Fruit fly (Drosophila melanogaster) whole organism, embryonic: ENCODE data around the gene Atg13.

Source experiments
- C15 ChIP-seq: fragments of 200-800 bp; sonication (Bioruptor generic); IDR thresholded peaks from 3 replicates; pipeline ENCODE4 v1.3.6; 2022; ENCODE audit warnings: missing biosample characterization, missing genetic modification characterization
- CG10654 ChIP-seq: fragments of 200-800 bp; sonication (Bioruptor generic); optimal IDR thresholded peaks from 2 replicates; lab custom pipeline; 2016; ENCODE audit warnings: missing biosample characterization, missing genetic modification characterization
- CG12219 ChIP-seq: fragments of 200-800 bp; sonication (Bioruptor generic); optimal IDR thresholded peaks from 3 replicates; lab custom pipeline; 2018; ENCODE audit warnings: missing biosample characterization, mild to moderate bottlenecking, missing genetic modification characterization
- CG13894 ChIP-seq: fragments of 200-800 bp; sonication (Bioruptor generic); optimal IDR thresholded peaks from 3 replicates; lab custom pipeline; 2018; ENCODE audit warnings: missing biosample characterization, mild to moderate bottlenecking, missing genetic modification characterization, moderate library complexity
- CG1602 ChIP-seq: fragments of 200-800 bp; sonication (Bioruptor generic); optimal IDR thresholded peaks from 3 replicates; lab custom pipeline; 2016; ENCODE audit warnings: missing biosample characterization, missing genetic modification characterization
- CG17612 ChIP-seq: fragments of 200-800 bp; sonication (Bioruptor generic); IDR thresholded peaks from 2 replicates; pipeline ENCODE4 v1.3.6; 2022; ENCODE audit warnings: missing biosample characterization, missing genetic modification characterization
- CG18011 ChIP-seq: fragments of 200-800 bp; sonication (Bioruptor generic); optimal IDR thresholded peaks from 2 replicates; lab custom pipeline; 2017; ENCODE audit warnings: missing biosample characterization, missing genetic modification characterization, mild to moderate bottlenecking, moderate library complexity, missing genotype
- CG33557 ChIP-seq: fragments of 200-800 bp; sonication (Bioruptor generic); optimal IDR thresholded peaks from 2 replicates; lab custom pipeline; 2019; ENCODE audit warnings: missing biosample characterization, mild to moderate bottlenecking, missing genetic modification characterization, moderate library complexity
- CG34224 ChIP-seq: fragments of 200-800 bp; sonication (Bioruptor generic); IDR thresholded peaks from 3 replicates; pipeline ENCODE4 v1.3.6; 2022; ENCODE audit warnings: missing biosample characterization, missing genetic modification characterization; ENCODE audit not compliant: partially characterized antibody
- CG34376 ChIP-seq: fragments of 200-800 bp; sonication (Bioruptor generic); optimal IDR thresholded peaks from 2 replicates; lab custom pipeline; 2018; ENCODE audit warnings: missing biosample characterization, mild to moderate bottlenecking, missing genetic modification characterization
- CG43689 ChIP-seq: fragments of 200-800 bp; sonication (Bioruptor generic); IDR thresholded peaks from 2 replicates; pipeline ENCODE4 v1.3.6; 2022; ENCODE audit warnings: missing biosample characterization, missing genetic modification characterization
- CG4730 ChIP-seq: fragments of 200-800 bp; sonication (Bioruptor generic); IDR thresholded peaks from 2 replicates; pipeline ENCODE4 v1.3.6; 2022; ENCODE audit warnings: missing biosample characterization, missing genetic modification characterization
- CG6175 ChIP-seq: fragments of 200-800 bp; sonication (Bioruptor generic); IDR thresholded peaks from 3 replicates; pipeline ENCODE4 v1.3.6; 2022; ENCODE audit warnings: missing biosample characterization, missing genetic modification characterization
- CG6254 ChIP-seq: fragments of 200-800 bp; sonication (Bioruptor generic); optimal IDR thresholded peaks from 3 replicates; lab custom pipeline; 2017; ENCODE audit warnings: mild to moderate bottlenecking, missing biosample characterization, missing genetic modification reagents, missing genetic modification characterization
- CG7372 ChIP-seq: fragments of 200-800 bp; sonication (Bioruptor generic); IDR thresholded peaks from 2 replicates; pipeline ENCODE4 v1.3.6; 2022; ENCODE audit warnings: missing biosample characterization, missing genetic modification characterization
- CG7987 ChIP-seq: fragments of 200-800 bp; sonication (Bioruptor generic); optimal IDR thresholded peaks from 2 replicates; lab custom pipeline; 2018; ENCODE audit warnings: missing biosample characterization, mild to moderate bottlenecking, missing genetic modification characterization, moderate library complexity
- CG8290 ChIP-seq, 3 experiments: fragments of 200-800 bp; sonication (Bioruptor generic); optimal IDR thresholded peaks; 2 replicates each; lab custom pipeline; 2016 to 2019; ENCODE audit warnings: missing biosample characterization in 3 of 3, missing genetic modification characterization in 3 of 3, mild to moderate bottlenecking in 2 of 3, moderate library complexity in 1 of 3
- CG8388 ChIP-seq: fragments of 200-800 bp; sonication (Bioruptor generic); optimal IDR thresholded peaks from 2 replicates; lab custom pipeline; 2019; ENCODE audit warnings: missing biosample characterization, mild to moderate bottlenecking, missing genetic modification characterization, moderate library complexity
- CG8478 ChIP-seq: fragments of >200 bp; optimal IDR thresholded peaks from 2 replicates; lab custom pipeline; 2018
- CG8924 ChIP-seq: fragments of 200-800 bp; optimal IDR thresholded peaks from 3 replicates; lab custom pipeline; 2019; ENCODE audit warnings: missing biosample characterization, mild to moderate bottlenecking, missing genetic modification characterization, moderate library complexity
- CoRest ChIP-seq: fragments of 200-800 bp; sonication (Bioruptor generic); optimal IDR thresholded peaks from 3 replicates; lab custom pipeline; 2018; ENCODE audit warnings: missing biosample characterization, mild to moderate bottlenecking, missing genetic modification characterization, moderate library complexity
- Dref ChIP-seq: fragments of 200-800 bp; sonication (Bioruptor generic); IDR thresholded peaks from 2 replicates; pipeline ENCODE4 v1.3.6; 2022; ENCODE audit warnings: missing biosample characterization, missing genetic modification characterization
- E2f2 ChIP-seq: fragments of 200-800 bp; sonication (Bioruptor generic); IDR thresholded peaks from 2 replicates; pipeline ENCODE4 v1.3.6; 2022; ENCODE audit warnings: missing biosample characterization, missing genetic modification characterization
- Ets97D ChIP-seq: fragments of 200-800 bp; sonication (Bioruptor generic); optimal IDR thresholded peaks from 3 replicates; lab custom pipeline; 2016; ENCODE audit warnings: missing biosample characterization, missing genetic modification characterization
- H15 ChIP-seq: fragments of 200-800 bp; sonication (Bioruptor generic); IDR thresholded peaks from 3 replicates; pipeline ENCODE4 v1.3.6; 2022; ENCODE audit warnings: missing biosample characterization, missing genetic modification characterization
- HmgZ ChIP-seq: fragments of 200-800 bp; sonication (Bioruptor generic); optimal IDR thresholded peaks from 2 replicates; lab custom pipeline; 2018; ENCODE audit warnings: missing biosample characterization, mild to moderate bottlenecking, missing genetic modification characterization
- Hr78 ChIP-seq, 2 experiments: fragments of 200-800 bp in 1 of 2; fragments of >200 bp in 1 of 2; sonication (Bioruptor generic) in 1 of 2; optimal IDR thresholded peaks; 2 replicates each; lab custom pipeline; 2017 to 2019; ENCODE audit warnings: missing biosample characterization in 2 of 2, missing genetic modification characterization in 2 of 2, mild to moderate bottlenecking in 1 of 2, moderate library complexity in 1 of 2
- NC2β ChIP-seq: fragments of 200-800 bp; sonication (Bioruptor generic); optimal IDR thresholded peaks from 2 replicates; lab custom pipeline; 2016; ENCODE audit warnings: missing biosample characterization, missing genetic modification characterization
- NFAT ChIP-seq: fragments of 200-800 bp; sonication (Bioruptor generic); IDR thresholded peaks from 2 replicates; pipeline ENCODE4 v1.3.6; 2022; ENCODE audit warnings: missing biosample characterization, missing genetic modification characterization
- Six4 ChIP-seq: fragments of 200-800 bp; sonication (Bioruptor generic); optimal IDR thresholded peaks from 2 replicates; lab custom pipeline; 2016; ENCODE audit warnings: missing biosample characterization, missing genetic modification characterization
- Trl ChIP-seq, 3 experiments: fragments of >200 bp in 2 of 3; fragments of 200-800 bp in 1 of 3; sonication (Bioruptor generic) in 1 of 3; optimal IDR thresholded peaks; 2 replicates in 1 of 3; 3 replicates in 2 of 3; lab custom pipeline; 2016 to 2017; ENCODE audit warnings: missing biosample characterization in 1 of 3, missing genetic modification characterization in 1 of 3
- Usf ChIP-seq: fragments of 200-800 bp; sonication (Bioruptor generic); optimal IDR thresholded peaks from 2 replicates; lab custom pipeline; 2017; ENCODE audit warnings: missing genotype, missing biosample characterization, missing genetic modification characterization
- Vsx1 ChIP-seq: fragments of 200-800 bp; sonication (Bioruptor generic); optimal IDR thresholded peaks from 2 replicates; lab custom pipeline; 2017; ENCODE audit warnings: missing biosample characterization, mild to moderate bottlenecking, missing genetic modification characterization, missing genetic modification reagents
- ash1 ChIP-seq: fragments of 200-800 bp; sonication (Bioruptor generic); optimal IDR thresholded peaks from 2 replicates; lab custom pipeline; 2018; ENCODE audit warnings: missing biosample characterization, mild to moderate bottlenecking, missing genetic modification characterization
- bab2 ChIP-seq: fragments of 200-800 bp; sonication (Bioruptor generic); optimal IDR thresholded peaks from 2 replicates; lab custom pipeline; 2016; ENCODE audit warnings: missing biosample characterization, missing genetic modification characterization
- bowl ChIP-seq: fragments of 200-800 bp; sonication (Bioruptor generic); IDR thresholded peaks from 2 replicates; pipeline ENCODE4 v1.3.6; 2022; ENCODE audit warnings: missing biosample characterization, missing genetic modification characterization
- btn ChIP-seq: fragments of 200-800 bp; sonication (Bioruptor generic); optimal IDR thresholded peaks from 2 replicates; lab custom pipeline; 2016; ENCODE audit warnings: missing biosample characterization, missing genetic modification characterization
- chinmo ChIP-seq: fragments of 200-800 bp; sonication (Bioruptor generic); IDR thresholded peaks from 4 replicates; pipeline ENCODE4 v1.3.6; 2022; ENCODE audit warnings: missing biosample characterization, missing genetic modification characterization; ENCODE audit not compliant: partially characterized antibody
- ci ChIP-seq: fragments of 200-800 bp; sonication (Bioruptor generic); IDR thresholded peaks from 3 replicates; pipeline ENCODE4 v1.3.6; 2022; ENCODE audit warnings: missing biosample characterization, missing genetic modification characterization
- corto ChIP-seq: fragments of 200-800 bp; sonication (Bioruptor generic); optimal IDR thresholded peaks from 2 replicates; lab custom pipeline; 2016; ENCODE audit warnings: missing biosample characterization, mild to moderate bottlenecking, missing genetic modification characterization, moderate library complexity
- dmrt99B ChIP-seq: fragments of 200-800 bp; sonication (Bioruptor generic); optimal IDR thresholded peaks from 2 replicates; lab custom pipeline; 2018; ENCODE audit warnings: missing biosample characterization, mild to moderate bottlenecking, missing genetic modification characterization, moderate library complexity
- fd64A ChIP-seq: fragments of 200-800 bp; sonication (Bioruptor generic); optimal IDR thresholded peaks from 3 replicates; lab custom pipeline; 2018; ENCODE audit warnings: missing biosample characterization, mild to moderate bottlenecking, missing genetic modification characterization
- fd96Cb ChIP-seq: fragments of 200-800 bp; sonication (Bioruptor generic); optimal IDR thresholded peaks from 2 replicates; lab custom pipeline; 2018; ENCODE audit warnings: missing biosample characterization, mild to moderate bottlenecking, missing genetic modification characterization, moderate library complexity
- lola ChIP-seq, 3 experiments: fragments of >200 bp in 2 of 3; fragments of 200-800 bp in 1 of 3; sonication (Bioruptor generic) in 1 of 3; optimal IDR thresholded peaks; 2 replicates each; lab custom pipeline; 2017 to 2019; ENCODE audit warnings: missing biosample characterization in 3 of 3, missing genetic modification characterization in 3 of 3, mild to moderate bottlenecking in 1 of 3, moderate library complexity in 1 of 3
- maf-S ChIP-seq: fragments of 200-800 bp; sonication (Bioruptor generic); optimal IDR thresholded peaks from 2 replicates; lab custom pipeline; 2016; ENCODE audit warnings: missing biosample characterization, missing genetic modification characterization
- org-1 ChIP-seq: fragments of 200-800 bp; sonication (Bioruptor generic); optimal IDR thresholded peaks from 2 replicates; lab custom pipeline; 2017; ENCODE audit warnings: missing biosample characterization, missing genetic modification characterization
- stwl ChIP-seq: fragments of 200-800 bp; sonication (Bioruptor generic); optimal IDR thresholded peaks from 3 replicates; lab custom pipeline; 2018; ENCODE audit warnings: missing biosample characterization, mild to moderate bottlenecking, missing genetic modification characterization, moderate library complexity
- tll ChIP-seq, 2 experiments: fragments of 200-800 bp in 1 of 2; fragments of >200 bp in 1 of 2; sonication (Bioruptor generic) in 1 of 2; optimal IDR thresholded peaks; 2 replicates each; lab custom pipeline; 2017 to 2019; ENCODE audit warnings: missing biosample characterization in 2 of 2, missing genetic modification characterization in 2 of 2, mild to moderate bottlenecking in 1 of 2, moderate library complexity in 1 of 2
- wor ChIP-seq: fragments of 200-800 bp; sonication (Bioruptor generic); IDR thresholded peaks from 2 replicates; pipeline ENCODE4 v1.3.6; 2022; ENCODE audit warnings: missing biosample characterization, missing genetic modification characterization

The Atg13 gene

DNA sequence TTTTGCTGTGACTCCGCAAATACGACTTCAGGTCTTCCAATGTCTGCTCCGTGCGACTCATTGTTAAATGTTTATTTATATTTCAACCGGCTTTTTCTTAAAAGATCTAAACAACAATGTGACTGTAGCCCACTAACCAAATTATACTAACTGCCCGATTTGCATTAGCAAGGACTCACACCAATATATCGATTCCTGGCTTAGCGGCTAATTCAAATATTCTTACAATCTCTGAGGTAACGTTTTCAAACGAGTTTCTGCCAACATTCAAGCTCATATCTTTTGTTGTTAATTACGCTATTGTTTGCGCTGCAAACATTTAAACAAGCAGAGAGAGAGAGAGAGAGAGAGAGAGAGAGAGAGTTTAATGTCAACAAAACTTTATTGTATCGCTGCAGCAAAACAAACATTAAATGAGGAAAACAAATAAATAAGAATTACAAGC is 41.1 kb upstream of the Atg13 start, which contains the start of gene tex (continued):
- TF ChIP-seq Six4 (GFP tag; lab: Kevin White, UChicago) (peak; percentile 22), C15 (GFP tag; lab: Robert Waterston, UW) (no peak), Hr78 (GFP tag; optimal IDR thresholded peaks at IDR 0.05; lab: Kevin White, UChicago) (peak in 1 of 2 experiments; percentile 1), org-1 (GFP tag; lab: Kevin White, UChicago) (peak; percentile 29), stwl (tag; lab: Kevin White, UChicago) (peak; percentile 36), NFAT (GFP tag; lab: Robert Waterston, UW) (no peak), ci (GFP tag; lab: Robert Waterston, UW) (peak; percentile 65; the same call in 2 of the 3 replicates), corto (GFP tag; lab: Kevin White, UChicago) (no peak), chinmo (GFP tag; lab: Robert Waterston, UW) (no peak), CG8924 (tag; lab: Kevin White, UChicago) (peak; percentile 59), fd64A (GFP tag; lab: Kevin White, UChicago) (peak; percentile 81), tll (GFP tag; optimal IDR thresholded peaks at IDR 0.05; lab: Kevin White, UChicago) (peak in 1 of 2 experiments; percentile 16), CG7987 (GFP tag; lab: Kevin White, UChicago) (peak; percentile 78), maf-S (GFP tag; lab: Kevin White, UChicago) (no peak), CG12219 (GFP tag; lab: Kevin White, UChicago) (peak; percentile 31), CG10654 (GFP tag; lab: Kevin White, UChicago) (no peak), lola (GFP tag; optimal IDR thresholded peaks at IDR 0.05; lab: Kevin White, UChicago) (peak in 1 of 3 experiments; percentile 49), E2f2 (GFP tag; lab: Robert Waterston, UW) (peak; percentile 98), CG17612 (GFP tag; lab: Robert Waterston, UW) (no peak), ash1 (no peak), wor (no peak), CG7372 (GFP tag; lab: Robert Waterston, UW) (no peak), Vsx1 (no peak), Dref (GFP tag; lab: Robert Waterston, UW) (peak; percentile 86), bab2 (GFP tag; lab: Kevin White, UChicago) (peak; percentile 36), H15 (GFP tag; lab: Robert Waterston, UW) (no peak), Trl (optimal IDR thresholded peaks at IDR 0.05; lab: Kevin White, UChicago) (peak in 1 of 2 experiments; percentile 52), Trl (GFP tag; optimal IDR thresholded peaks at IDR 0.05; lab: Kevin White, UChicago) (peak; percentile 50), dmrt99B (no peak), CoRest (peak; percentile 7), NC2β (GFP tag; lab: Kevin White, UChicago) (peak; percentile 12), CG8388 (GFP tag; lab: Kevin White, UChicago) (peak; percentile 19), CG43689 (no peak), bowl (GFP tag; lab: Robert Waterston, UW) (no peak), HmgZ (peak; percentile 58), CG8290 (GFP tag; optimal IDR thresholded peaks at IDR 0.05; lab: Kevin White, UChicago) (peak; percentile 52), CG8290 (tag; optimal IDR thresholded peaks at IDR 0.05; lab: Kevin White, UChicago) (no peak), CG8478 (no peak), Ets97D (peak; percentile 41), Usf (no peak), CG6175 (no peak), CG13894 (tag; lab: Kevin White, UChicago) (no peak), CG34376 (GFP tag; lab: Kevin White, UChicago) (no peak), CG34224 (GFP tag; lab: Robert Waterston, UW) (no peak), CG18011 (GFP tag; lab: Kevin White, UChicago) (no peak), fd96Cb (peak; percentile 3), CG1602 (GFP tag; lab: Kevin White, UChicago) (no peak), CG4730 (no peak), CG6254 (GFP tag; lab: Kevin White, UChicago) (peak; percentile 78), CG33557 (GFP tag; lab: Kevin White, UChicago) (peak; percentile 73), btn (GFP tag; lab: Kevin White, UChicago) (no peak)
